Fruit fly (Drosophila melanogaster): ENCODE measurements around the gene Ge-1.

- no peak for TF ChIP-seq psq (optimal IDR thresholded peaks at IDR 0.05)
- TF ChIP-seq h (optimal IDR thresholded peaks at IDR 0.05): no peak
- no peak for TF ChIP-seq Myc (optimal IDR thresholded peaks at IDR 0.05)
These were observed 32.7 kb downstream of the Ge-1 start for dm6 chr2L:11067970-11068369.
